Worm (Caenorhabditis elegans) whole organism, L1 larva: Measurements from ENCODE around the gene nlp-48.

Experiments
- C04F5.9 ChIP-seq: sonication (generic microtip); optimal IDR thresholded peaks from 2 replicates; lab custom pipeline; 2016; ENCODE audit warnings: missing genetic modification characterization, missing compliant biosample characterization
- F16B12.6 ChIP-seq: fragments of 150-350 bp; optimal IDR thresholded peaks from 2 replicates; lab custom pipeline; 2014; ENCODE audit warnings: missing biosample characterization, missing genetic modification characterization
- aha-1 ChIP-seq: fragments of 150-350 bp; optimal IDR thresholded peaks from 2 replicates; lab custom pipeline; 2014; ENCODE audit warnings: missing biosample characterization, missing genetic modification characterization
- alr-1 ChIP-seq: fragments of 200-800 bp; sonication (Bioruptor generic); optimal IDR thresholded peaks from 2 replicates; lab custom pipeline; 2018; ENCODE audit warnings: borderline replicate concordance, mild to moderate bottlenecking, missing genetic modification characterization, missing compliant biosample characterization
- aly-2 ChIP-seq: fragments of 150-350 bp; optimal IDR thresholded peaks from 2 replicates; lab custom pipeline; 2014; ENCODE audit warnings: missing biosample characterization, missing genetic modification characterization
- ama-1 ChIP-seq: fragments of 150-350 bp; optimal IDR thresholded peaks from 2 replicates; lab custom pipeline; 2014
- blmp-1 ChIP-seq: fragments of 150-350 bp; optimal IDR thresholded peaks from 2 replicates; lab custom pipeline; 2014; ENCODE audit warnings: missing biosample characterization, missing genetic modification characterization
- ceh-63 ChIP-seq: fragments of 200-800 bp; sonication (Bioruptor generic); optimal IDR thresholded peaks from 2 replicates; lab custom pipeline; 2018; ENCODE audit warnings: mild to moderate bottlenecking, missing genetic modification characterization, missing compliant biosample characterization
- ceh-8 ChIP-seq: fragments of 200-800 bp; sonication (Bioruptor generic); optimal IDR thresholded peaks from 2 replicates; lab custom pipeline; 2018; ENCODE audit warnings: mild to moderate bottlenecking, missing genetic modification characterization, moderate library complexity, missing compliant biosample characterization
- ceh-82 ChIP-seq, 3 experiments: fragments of 150-350 bp in 1 of 3; sonication (generic microtip) in 2 of 3; optimal IDR thresholded peaks; 2 replicates each; lab custom pipeline; 2014 to 2017; ENCODE audit warnings: missing biosample characterization in 3 of 3, missing genetic modification characterization in 3 of 3
- ceh-88 ChIP-seq: fragments of 200-800 bp; sonication (Bioruptor generic); IDR thresholded peaks from 2 replicates; pipeline ENCODE4 v1.3.6; 2022; ENCODE audit warnings: missing genetic modification characterization, missing compliant biosample characterization
- ces-1 ChIP-seq: fragments of 150-350 bp; optimal IDR thresholded peaks from 2 replicates; lab custom pipeline; 2014; ENCODE audit warnings: missing biosample characterization, missing genetic modification reagents, missing genetic modification characterization
- dpl-1 ChIP-seq, 3 experiments: fragments of 150-350 bp in 2 of 3; sonication (generic microtip) in 1 of 3; optimal IDR thresholded peaks; 2 replicates each; lab custom pipeline; 2014 to 2017; ENCODE audit warnings: missing biosample characterization in 3 of 3, missing genetic modification characterization in 3 of 3, missing genetic modification reagents in 3 of 3
- efl-3 ChIP-seq: fragments of 200-800 bp; sonication (Bioruptor generic); optimal IDR thresholded peaks from 2 replicates; lab custom pipeline; 2018; ENCODE audit warnings: mild to moderate bottlenecking, missing genetic modification characterization, missing compliant biosample characterization
- egl-13 ChIP-seq: sonication (generic microtip); optimal IDR thresholded peaks from 2 replicates; lab custom pipeline; 2016; ENCODE audit warnings: missing genotype, missing genetic modification reagents, missing genetic modification characterization, missing compliant biosample characterization
- egl-27 ChIP-seq, 2 experiments: fragments of 150-350 bp in 1 of 2; sonication (generic microtip); optimal IDR thresholded peaks; 3 replicates each; lab custom pipeline; 2017 to 2018; ENCODE audit warnings: missing biosample characterization in 2 of 2, missing genetic modification characterization in 2 of 2, missing genetic modification reagents in 2 of 2
- elt-2 ChIP-seq: sonication (generic microtip); optimal IDR thresholded peaks from 2 replicates; lab custom pipeline; 2016; ENCODE audit warnings: missing genetic modification characterization, mild to moderate bottlenecking, inconsistent platforms, missing compliant biosample characterization, missing genetic modification reagents
- ets-5 ChIP-seq: fragments of 200-800 bp; sonication (Bioruptor generic); IDR thresholded peaks from 2 replicates; pipeline ENCODE4 v1.3.6; 2022; ENCODE audit warnings: missing genetic modification characterization, missing compliant biosample characterization
- fkh-4 ChIP-seq: sonication (generic microtip); optimal IDR thresholded peaks from 2 replicates; lab custom pipeline; 2016; ENCODE audit warnings: missing compliant biosample characterization, missing genetic modification characterization, borderline replicate concordance
- fos-1 ChIP-seq: fragments of 150-350 bp; optimal IDR thresholded peaks from 2 replicates; lab custom pipeline; 2014; ENCODE audit warnings: missing biosample characterization, missing genetic modification characterization
- hlh-17 ChIP-seq: fragments of 200-800 bp; sonication (Bioruptor generic); optimal IDR thresholded peaks from 2 replicates; lab custom pipeline; 2018; ENCODE audit warnings: missing genetic modification characterization, mild to moderate bottlenecking, missing compliant biosample characterization, moderate library complexity, borderline replicate concordance
- hlh-4 ChIP-seq: sonication (generic microtip); optimal IDR thresholded peaks from 2 replicates; lab custom pipeline; 2016; ENCODE audit warnings: mild to moderate bottlenecking, missing genetic modification characterization, missing compliant biosample characterization
- isw-1 ChIP-seq: fragments of 200-800 bp; sonication (Bioruptor generic); IDR thresholded peaks from 2 replicates; pipeline ENCODE4 v1.3.6; 2022; ENCODE audit warnings: missing genetic modification characterization, missing compliant biosample characterization
- lin-13 ChIP-seq: fragments of 150-350 bp; optimal IDR thresholded peaks from 2 replicates; lab custom pipeline; 2014; ENCODE audit warnings: missing biosample characterization, missing genetic modification reagents, missing genetic modification characterization
- lin-14 ChIP-seq: fragments of 200-800 bp; sonication (Bioruptor generic); optimal IDR thresholded peaks from 2 replicates; lab custom pipeline; 2018; ENCODE audit warnings: mild to moderate bottlenecking, missing genetic modification characterization, moderate library complexity, missing compliant biosample characterization
- lin-15B ChIP-seq: fragments of 150-350 bp; sonication (generic microtip); optimal IDR thresholded peaks from 3 replicates; lab custom pipeline; 2014; ENCODE audit warnings: missing biosample characterization, missing genetic modification characterization
- lin-39 ChIP-seq: fragments of 150-350 bp; optimal IDR thresholded peaks from 2 replicates; lab custom pipeline; 2014; ENCODE audit warnings: missing biosample characterization, missing genetic modification reagents, missing genetic modification characterization
- mdl-1 ChIP-seq, 2 experiments: fragments of 150-350 bp; optimal IDR thresholded peaks; 2 replicates each; lab custom pipeline; 2014 to 2017; ENCODE audit warnings: missing biosample characterization in 2 of 2, missing genetic modification characterization in 2 of 2, inconsistent platforms in 1 of 2
- mef-2 ChIP-seq: fragments of 150-350 bp; optimal IDR thresholded peaks from 2 replicates; lab custom pipeline; 2014; ENCODE audit warnings: missing biosample characterization, missing genetic modification characterization
- mep-1 ChIP-seq: fragments of 150-350 bp; optimal IDR thresholded peaks from 2 replicates; lab custom pipeline; 2014; ENCODE audit warnings: missing biosample characterization, missing genetic modification characterization
- nhr-12 ChIP-seq: sonication (generic microtip); optimal IDR thresholded peaks from 2 replicates; lab custom pipeline; 2017; ENCODE audit warnings: missing biosample characterization, missing genetic modification characterization
- nhr-20 ChIP-seq: sonication (generic microtip); optimal IDR thresholded peaks from 2 replicates; lab custom pipeline; 2016; ENCODE audit warnings: mild to moderate bottlenecking, missing genetic modification characterization, missing compliant biosample characterization
- nhr-237 ChIP-seq: fragments of 150-350 bp; optimal IDR thresholded peaks from 2 replicates; lab custom pipeline; 2014; ENCODE audit warnings: missing biosample characterization, missing genetic modification characterization
- nhr-28 ChIP-seq: fragments of 150-350 bp; optimal IDR thresholded peaks from 2 replicates; lab custom pipeline; 2014; ENCODE audit warnings: missing biosample characterization, missing genetic modification characterization
- nhr-71 ChIP-seq: sonication (generic microtip); optimal IDR thresholded peaks from 2 replicates; lab custom pipeline; 2016; ENCODE audit warnings: mild to moderate bottlenecking, missing genetic modification characterization, moderate library complexity, missing compliant biosample characterization
- nhr-76 ChIP-seq: sonication (generic microtip); optimal IDR thresholded peaks from 2 replicates; lab custom pipeline; 2017; ENCODE audit warnings: missing biosample characterization, missing genetic modification characterization
- nhr-77 ChIP-seq: fragments of 150-350 bp; optimal IDR thresholded peaks from 2 replicates; lab custom pipeline; 2014; ENCODE audit warnings: missing biosample characterization, missing genetic modification characterization
- nhr-84 ChIP-seq: sonication (generic microtip); optimal IDR thresholded peaks from 2 replicates; lab custom pipeline; 2017; ENCODE audit warnings: missing biosample characterization, missing genetic modification characterization
- nhr-85 ChIP-seq: sonication (generic microtip); peaks from one replicate; lab custom pipeline; 2016; ENCODE audit warnings: missing genetic modification characterization, inconsistent platforms, missing compliant biosample characterization
- nhr-90 ChIP-seq: sonication (generic microtip); optimal IDR thresholded peaks from 2 replicates; lab custom pipeline; 2016; ENCODE audit warnings: mild to moderate bottlenecking, missing genetic modification characterization, missing compliant biosample characterization; ENCODE audit not compliant: poor library complexity
- pqm-1 ChIP-seq: sonication (generic microtip); optimal IDR thresholded peaks from 3 replicates; lab custom pipeline; 2017; ENCODE audit warnings: missing biosample characterization, missing genetic modification characterization
- skn-1 ChIP-seq: fragments of 150-350 bp; optimal IDR thresholded peaks from 2 replicates; lab custom pipeline; 2014; ENCODE audit warnings: missing biosample characterization, missing genetic modification characterization
- snpc-4 ChIP-seq: fragments of 150-350 bp; optimal IDR thresholded peaks from 2 replicates; lab custom pipeline; 2014; ENCODE audit warnings: missing biosample characterization, missing genetic modification characterization
- snu-23 ChIP-seq: sonication (generic microtip); optimal IDR thresholded peaks from 2 replicates; lab custom pipeline; 2016; ENCODE audit warnings: missing genetic modification characterization, missing compliant biosample characterization
- sox-4 ChIP-seq: sonication (generic microtip); optimal IDR thresholded peaks from 2 replicates; lab custom pipeline; 2016; ENCODE audit warnings: missing genetic modification characterization, missing compliant biosample characterization
- swsn-7 ChIP-seq: sonication (generic microtip); optimal IDR thresholded peaks from 2 replicates; lab custom pipeline; 2016; ENCODE audit warnings: missing genetic modification characterization, missing compliant biosample characterization
- tbx-2 ChIP-seq: sonication (generic microtip); optimal IDR thresholded peaks from 2 replicates; lab custom pipeline; 2016; ENCODE audit warnings: missing genetic modification characterization, missing compliant biosample characterization
- unc-130 ChIP-seq: fragments of 150-350 bp; optimal IDR thresholded peaks from 2 replicates; lab custom pipeline; 2017; ENCODE audit warnings: missing biosample characterization, missing genetic modification characterization, inconsistent platforms
- unc-30 ChIP-seq: sonication (generic microtip); optimal IDR thresholded peaks from 2 replicates; lab custom pipeline; 2017; ENCODE audit warnings: missing biosample characterization, missing genetic modification characterization
- unc-98 ChIP-seq: fragments of 200-800 bp; sonication (Bioruptor generic); IDR thresholded peaks from 2 replicates; pipeline ENCODE4 v1.3.6; 2022; ENCODE audit warnings: missing genetic modification characterization, missing compliant biosample characterization
- vab-15 ChIP-seq: sonication (generic microtip); optimal IDR thresholded peaks from 2 replicates; lab custom pipeline; 2017; ENCODE audit warnings: missing genotype, mild to moderate bottlenecking, missing genetic modification characterization, missing compliant biosample characterization
- zag-1 ChIP-seq: fragments of 150-350 bp; optimal IDR thresholded peaks from 2 replicates; lab custom pipeline; 2014; ENCODE audit warnings: missing biosample characterization, missing genetic modification characterization
- zip-4 ChIP-seq: fragments of 200-800 bp; sonication (Bioruptor generic); optimal IDR thresholded peaks from 2 replicates; lab custom pipeline; 2018; ENCODE audit warnings: mild to moderate bottlenecking, missing genetic modification characterization, moderate library complexity, missing compliant biosample characterization

Gene nlp-48

ce11 chrIII:9443417-9444027, 42.6 kb upstream of the nlp-48 start, which contains the start of gene pir-2 (continued):
- no peak for TF ChIP-seq alr-1
- peak; percentile 48 for TF ChIP-seq zip-4 (GFP tag; lab: Kevin White, UChicago)
- peak; percentile 92 for TF ChIP-seq skn-1
- TF ChIP-seq nhr-84 (tag; lab: Kevin White, UChicago): no peak
- TF ChIP-seq C04F5.9 (tag; lab: Kevin White, UChicago): peak; percentile 33
- no peak for TF ChIP-seq fkh-4 (tag; lab: Kevin White, UChicago)
- no peak for TF ChIP-seq hlh-4 (tag; lab: Kevin White, UChicago)
- no peak for TF ChIP-seq aly-2 (tag; lab: Kevin White, UChicago)
- no peak for TF ChIP-seq nhr-76 (tag; lab: Kevin White, UChicago)
- peak; percentile 89 for TF ChIP-seq mep-1 (tag; lab: Kevin White, UChicago)
- peak; percentile 93 to 94 (median 94) for TF ChIP-seq dpl-1 (GFP tag; optimal IDR thresholded peaks at IDR 0.05; lab: Kevin White, UChicago)
- peak; percentile 76 for TF ChIP-seq snpc-4 (tag; lab: Kevin White, UChicago)
- TF ChIP-seq unc-130 (tag; lab: Kevin White, UChicago): peak; percentile 68
- no peak for TF ChIP-seq nhr-28
- peak; percentile 67 for TF ChIP-seq egl-13 (tag; lab: Kevin White, UChicago)
- peak; percentile 89 for TF ChIP-seq snu-23 (GFP tag; lab: Kevin White, UChicago)
- peak; percentile 58 to 91 (median 81) for TF ChIP-seq ceh-82 (tag; optimal IDR thresholded peaks at IDR 0.05; lab: Kevin White, UChicago)
- peak; percentile 85 for TF ChIP-seq nhr-85 (tag; lab: Kevin White, UChicago)
- no peak for TF ChIP-seq ets-5 (GFP tag; lab: Robert Waterston, UW)
- TF ChIP-seq pqm-1 (tag; lab: Kevin White, UChicago): no peak
- TF ChIP-seq nhr-77 (tag; lab: Kevin White, UChicago): peak; percentile 75
- TF ChIP-seq nhr-90: peak; percentile 70
- TF ChIP-seq nhr-20 (tag; lab: Kevin White, UChicago): peak; percentile 82
- peak; percentile 19 for TF ChIP-seq ceh-8
- peak; percentile 30 for TF ChIP-seq mef-2
- no peak for TF ChIP-seq unc-30
- peak; percentile 47 for TF ChIP-seq aha-1 (tag; lab: Kevin White, UChicago)
- TF ChIP-seq ceh-63 (GFP tag; lab: Kevin White, UChicago): no peak
- no peak for TF ChIP-seq hlh-17 (GFP tag; lab: Kevin White, UChicago)
- peak; percentile 50 for TF ChIP-seq blmp-1 (tag; lab: Kevin White, UChicago)
- peak; percentile 40 for TF ChIP-seq lin-39
- TF ChIP-seq nhr-71 (tag; lab: Kevin White, UChicago): peak; percentile 91
- TF ChIP-seq vab-15: no peak
- no peak for TF ChIP-seq nhr-12
- TF ChIP-seq lin-15B (tag; lab: Kevin White, UChicago): peak; percentile 76
- TF ChIP-seq zag-1 (tag; lab: Kevin White, UChicago): no peak
- TF ChIP-seq sox-4 (tag; lab: Kevin White, UChicago): no peak
- no peak for TF ChIP-seq efl-3 (GFP tag; lab: Kevin White, UChicago)
- no peak for TF ChIP-seq egl-27 (tag; optimal IDR thresholded peaks at IDR 0.05; lab: Kevin White, UChicago)
- peak; percentile 83 for TF ChIP-seq fos-1 (tag; lab: Kevin White, UChicago)
- TF ChIP-seq elt-2 (tag; lab: Kevin White, UChicago): peak; percentile 11
- peak; percentile 88 for TF ChIP-seq swsn-7 (tag; lab: Kevin White, UChicago)
- TF ChIP-seq unc-98 (GFP tag; lab: Robert Waterston, UW): no peak; the same call in 1 of the 2 replicates
- no peak for TF ChIP-seq ces-1
- peak; percentile 88 for TF ChIP-seq tbx-2 (tag; lab: Kevin White, UChicago)
- TF ChIP-seq F16B12.6 (tag; lab: Kevin White, UChicago): peak; percentile 68
- TF ChIP-seq isw-1: peak; percentile 86
- peak in 1 of 2 experiments; percentile 65 for TF ChIP-seq mdl-1 (tag; optimal IDR thresholded peaks at IDR 0.05; lab: Kevin White, UChicago)
- peak; percentile 77 for TF ChIP-seq lin-13
- peak; percentile 88 for TF ChIP-seq lin-14 (GFP tag; lab: Kevin White, UChicago)
- TF ChIP-seq nhr-237 (tag; lab: Kevin White, UChicago): peak; percentile 41
- TF ChIP-seq ama-1 (lab: Kevin White, UChicago): no peak
- TF ChIP-seq ceh-88 (GFP tag; lab: Robert Waterston, UW): peak; percentile 64; the same call in 1 of the 2 replicates
